Fruit fly (Drosophila melanogaster): ENCODE measurements around the gene mRpS26.

dm6 chr3L:18064632-18065482 is 41.5 kb upstream of the mRpS26 start, which contains the start of gene Eip75B:
- TF ChIP-seq CG8478 (optimal IDR thresholded peaks at IDR 0.05) (no peak), pan (optimal IDR thresholded peaks at IDR 0.05) (no peak), usp (GFP tag; optimal IDR thresholded peaks at IDR 0.05) (no peak)

All from whole organism.